Worm (Caenorhabditis elegans): ENCODE data around the gene cdc-42.

cdc-42 gene

ce11 chrII:7583555-7583954 lies 32.7 kb upstream of the cdc-42 start, which contains the start of gene mks-3:
mks-3 (minus strand) TSS chrII:7583655.
- TF ChIP-seq arid-1 (GFP tag; conservative IDR thresholded peaks at IDR 0.05): no peak
- TF ChIP-seq duxl-1 (tag; optimal IDR thresholded peaks at IDR 0.05; ENCODE audit: poor library complexity): no peak

ce11 chrII:7588295-7588694 lies 28.0 kb upstream of the cdc-42 start:
- no peak for TF ChIP-seq aly-2 (tag; optimal IDR thresholded peaks at IDR 0.05)
- TF ChIP-seq unc-62 (GFP tag; optimal IDR thresholded peaks at IDR 0.05 in 1 of 2): peak in 1 of 2 experiments; percentile 94
- TF ChIP-seq unc-62 (tag; optimal IDR thresholded peaks at IDR 0.05): no peak

- no peak for TF ChIP-seq F49E8.2 (tag; optimal IDR thresholded peaks at IDR 0.05; ENCODE audit: borderline replicate concordance)
- no peak for TF ChIP-seq nhr-25 (tag; optimal IDR thresholded peaks at IDR 0.05; ENCODE audit: borderline replicate concordance, insufficient read depth)
- TF ChIP-seq egl-43 (GFP tag; IDR thresholded peaks at IDR 0.05): 0 out of 2 replicates have a peak, but pooled peaks have one; percentile 43
- no peak for TF ChIP-seq spr-1 (tag; optimal IDR thresholded peaks at IDR 0.05)
- no peak for TF ChIP-seq mxl-3 (GFP tag; optimal IDR thresholded peaks at IDR 0.05)
- peak; percentile 25 for TF ChIP-seq mep-1 (tag; optimal IDR thresholded peaks at IDR 0.05)
- peak; percentile 72; the same call in 1 of the 2 replicates for TF ChIP-seq ctbp-1 (GFP tag; IDR thresholded peaks at IDR 0.05)
- no peak for TF ChIP-seq Y105C5A.15 (GFP tag; IDR thresholded peaks at IDR 0.05)
- no peak for TF ChIP-seq sdz-12 (GFP tag; optimal IDR thresholded peaks at IDR 0.05)
- TF ChIP-seq lsy-2 (tag; optimal IDR thresholded peaks at IDR 0.05): peak in 1 of 2 experiments; percentile 27
- TF ChIP-seq nhr-102 (tag; optimal IDR thresholded peaks at IDR 0.05): no peak
- TF ChIP-seq ceh-20 (GFP tag; IDR thresholded peaks at IDR 0.05): 0 out of 2 replicates have a peak, but pooled peaks have one; percentile 37
- no peak for TF ChIP-seq ama-1 (optimal IDR thresholded peaks at IDR 0.05)
- TF ChIP-seq ceh-32 (tag; optimal IDR thresholded peaks at IDR 0.05; ENCODE audit: poor library complexity): no peak
- TF ChIP-seq dpl-1 (GFP tag; optimal IDR thresholded peaks at IDR 0.05): no peak
- TF ChIP-seq nhr-76 (tag; optimal IDR thresholded peaks at IDR 0.05): no peak
- TF ChIP-seq nhr-11 (tag; optimal IDR thresholded peaks at IDR 0.05): no peak
- no peak for TF ChIP-seq pqm-1 (tag; optimal IDR thresholded peaks at IDR 0.05)
- no peak for TF ChIP-seq zip-11 (GFP tag; IDR thresholded peaks at IDR 0.05)
- TF ChIP-seq unc-62 (GFP tag; optimal IDR thresholded peaks at IDR 0.05 in 1 of 2): peak in 1 of 2 experiments; percentile 94
- no peak for TF ChIP-seq unc-62 (tag; optimal IDR thresholded peaks at IDR 0.05)
- TF ChIP-seq set-16 (GFP tag; IDR thresholded peaks at IDR 0.05): peak; percentile 54; the same call in 1 of the 2 replicates
- no peak for TF ChIP-seq Y75B8A.6 (GFP tag; IDR thresholded peaks at IDR 0.05)
- TF ChIP-seq rbr-2 (tag; optimal IDR thresholded peaks at IDR 0.05): peak; percentile 49
- peak; percentile 3 for TF ChIP-seq mes-2 (tag; optimal IDR thresholded peaks at IDR 0.05; ENCODE audit: poor library complexity, severe bottlenecking)
- TF ChIP-seq Y5F2A.4 (GFP tag; optimal IDR thresholded peaks at IDR 0.05): no peak
- TF ChIP-seq tag-97 (GFP tag; IDR thresholded peaks at IDR 0.05): no peak
- no peak for TF ChIP-seq D1046.2 (GFP tag; IDR thresholded peaks at IDR 0.05)
- no peak for TF ChIP-seq zfp-3 (GFP tag; conservative IDR thresholded peaks at IDR 0.05)
- peak; percentile 87 for TF ChIP-seq fkh-10 (GFP tag; optimal IDR thresholded peaks at IDR 0.05)
- TF ChIP-seq ZK337.2 (GFP tag; IDR thresholded peaks at IDR 0.05): no peak
- no peak for TF ChIP-seq lin-1 (GFP tag; IDR thresholded peaks at IDR 0.05)
- TF ChIP-seq F37D6.2 (tag; optimal IDR thresholded peaks at IDR 0.05): peak; percentile 80
- peak; percentile 94 for TF ChIP-seq aha-1 (tag)
- TF ChIP-seq dve-1 (tag; optimal IDR thresholded peaks at IDR 0.05; ENCODE audit: insufficient read depth): no peak
- TF ChIP-seq dmd-6 (GFP tag; IDR thresholded peaks at IDR 0.05): 0 out of 2 replicates have a peak, but pooled peaks have one; percentile 12
- no peak for TF ChIP-seq fos-1 (tag; optimal IDR thresholded peaks at IDR 0.05)
- TF ChIP-seq daf-19 (GFP tag; conservative IDR thresholded peaks at IDR 0.05): no peak
- TF ChIP-seq ZK546.5 (tag; optimal IDR thresholded peaks at IDR 0.05): no peak
- TF ChIP-seq hmg-1.1 (GFP tag; IDR thresholded peaks at IDR 0.05): peak; percentile 62
Observed at ce11 chrII:7593227-7593626, 23.0 kb upstream of the cdc-42 start.

Data from whole organism, L4 larva.